Worm (Caenorhabditis elegans): Measurements from ENCODE around the gene C23H5.8.

The C23H5.8 gene

DNA sequence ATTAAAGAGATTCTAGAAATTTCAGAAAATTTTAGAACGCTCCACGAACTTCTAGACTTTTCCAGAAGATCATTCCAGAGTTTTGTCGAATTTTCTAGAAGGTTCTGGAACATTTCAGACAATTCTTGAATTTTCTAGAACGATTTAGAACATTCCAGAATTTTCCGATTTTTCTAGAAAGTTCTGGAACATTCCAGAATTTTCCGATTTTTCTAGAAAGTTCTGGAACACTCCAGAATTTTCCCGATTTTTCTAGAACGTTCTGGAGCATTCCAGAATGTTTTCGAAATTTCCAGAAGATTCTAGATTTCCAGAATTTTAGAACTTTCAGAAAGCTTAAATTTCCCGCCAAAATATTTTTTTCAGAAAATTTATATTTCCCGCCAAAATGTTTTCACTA lies 16.8 kb downstream of the C23H5.8 start:
- peak; percentile 92 for TF ChIP-seq hsf-1 (GFP tag; IDR thresholded peaks at IDR 0.05)

DNA sequence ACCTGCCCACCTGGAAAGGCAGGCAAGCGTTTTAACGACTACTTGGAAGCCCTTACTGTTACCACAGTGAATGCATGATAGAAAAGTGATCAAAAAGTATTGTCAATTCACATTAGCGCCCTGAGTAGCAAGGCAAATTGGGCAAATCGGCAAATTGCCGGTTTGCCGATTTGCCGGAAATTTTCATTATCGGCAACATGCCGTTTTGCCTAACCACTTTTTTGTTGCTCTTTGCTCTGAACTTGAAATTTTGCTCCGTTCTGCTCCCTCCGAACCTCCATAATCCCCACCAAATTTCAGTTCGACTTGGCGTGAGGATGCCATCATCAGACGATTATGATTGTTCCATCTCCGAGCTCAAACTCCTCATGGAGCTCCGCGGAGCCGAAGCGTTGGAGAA lies 29.5 kb downstream of the C23H5.8 start, which contains the start of gene mca-2:
Gene mca-2, plus strand, starts transcription at position 301 of the 400 bp plus-strand sequence.
- TF ChIP-seq dpl-1 (GFP tag; optimal IDR thresholded peaks at IDR 0.05) (no peak), lag-1 (GFP tag; IDR thresholded peaks at IDR 0.05) (no peak), unc-130 (GFP tag; optimal IDR thresholded peaks at IDR 0.05) (no peak), nhr-179 (tag; optimal IDR thresholded peaks at IDR 0.05) (no peak), efl-1 (GFP tag; optimal IDR thresholded peaks at IDR 0.05) (no peak), lin-40 (tag; optimal IDR thresholded peaks at IDR 0.05) (no peak), ztf-26 (tag; optimal IDR thresholded peaks at IDR 0.05) (no peak), F55B11.4 (tag; optimal IDR thresholded peaks at IDR 0.05; ENCODE audit: borderline replicate concordance, insufficient read depth) (no peak), Y79H2A.3 (GFP tag; conservative IDR thresholded peaks at IDR 0.05) (no peak), C06A6.2 (GFP tag; conservative IDR thresholded peaks at IDR 0.05) (no peak), ztf-3 (GFP tag; optimal IDR thresholded peaks at IDR 0.05) (no peak), mel-28 (tag; optimal IDR thresholded peaks at IDR 0.05; ENCODE audit: borderline replicate concordance) (no peak)

DNA sequence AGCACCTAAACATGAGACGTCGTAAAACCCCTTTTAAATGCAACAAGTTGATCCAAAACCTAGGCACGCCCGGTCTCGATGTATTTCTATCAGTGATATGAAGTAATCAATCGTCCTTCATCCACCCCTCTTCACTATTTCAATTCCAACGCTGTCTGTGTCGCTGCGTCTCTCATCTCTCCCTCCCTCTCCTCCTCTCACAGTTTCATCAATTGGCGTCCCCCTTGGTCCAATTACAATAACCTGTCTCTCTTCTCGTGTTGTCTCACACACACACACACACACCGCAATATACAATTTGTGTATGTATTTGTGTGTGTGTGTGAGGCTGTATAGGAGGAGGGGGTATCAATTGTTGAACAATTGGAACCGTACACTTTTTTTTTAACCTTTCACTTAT lies 30.1 kb downstream of the C23H5.8 start:
- TF ChIP-seq lin-40 (tag; optimal IDR thresholded peaks at IDR 0.05): peak; percentile 18
- TF ChIP-seq tbx-9 (tag; optimal IDR thresholded peaks at IDR 0.05; ENCODE audit: borderline replicate concordance): no peak

DNA sequence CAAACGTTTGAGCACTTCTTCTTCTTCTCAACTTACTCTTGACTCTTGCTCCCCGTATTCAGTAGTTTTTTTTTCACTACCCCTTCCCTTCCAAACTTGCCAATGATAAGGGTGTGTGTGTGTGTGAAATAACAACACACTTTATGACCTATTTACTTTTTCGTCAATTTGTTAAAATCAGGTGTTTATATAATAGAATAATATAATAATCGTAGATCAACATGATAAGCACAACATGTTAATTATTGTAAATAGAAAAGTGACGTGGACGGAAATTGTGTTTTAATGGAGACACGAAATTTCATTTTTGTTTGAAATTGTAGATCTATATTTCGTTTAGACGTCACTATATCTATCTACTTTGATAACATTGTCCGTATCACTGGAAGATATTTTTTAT lies 32.9 kb downstream of the C23H5.8 start:
- no peak for TF ChIP-seq Y79H2A.3 (GFP tag; conservative IDR thresholded peaks at IDR 0.05)
- TF ChIP-seq tbp1 (GFP tag; optimal IDR thresholded peaks at IDR 0.05): no peak
- TF ChIP-seq aptf-3 (GFP tag; IDR thresholded peaks at IDR 0.05): no peak
- no peak for TF ChIP-seq Y56A3A.18 (GFP tag; IDR thresholded peaks at IDR 0.05)
- TF ChIP-seq hsf-1 (GFP tag; IDR thresholded peaks at IDR 0.05): no peak
- no peak for TF ChIP-seq nhr-179 (tag; optimal IDR thresholded peaks at IDR 0.05)
- TF ChIP-seq egrh-3 (GFP tag; IDR thresholded peaks at IDR 0.05): no peak
- TF ChIP-seq mel-28 (tag; optimal IDR thresholded peaks at IDR 0.05; ENCODE audit: borderline replicate concordance): no peak
- no peak for TF ChIP-seq unc-62 (GFP tag; optimal IDR thresholded peaks at IDR 0.05)
- no peak for TF ChIP-seq F57C9.4 (tag; optimal IDR thresholded peaks at IDR 0.05)
- TF ChIP-seq dpl-1 (GFP tag; optimal IDR thresholded peaks at IDR 0.05): no peak

DNA sequence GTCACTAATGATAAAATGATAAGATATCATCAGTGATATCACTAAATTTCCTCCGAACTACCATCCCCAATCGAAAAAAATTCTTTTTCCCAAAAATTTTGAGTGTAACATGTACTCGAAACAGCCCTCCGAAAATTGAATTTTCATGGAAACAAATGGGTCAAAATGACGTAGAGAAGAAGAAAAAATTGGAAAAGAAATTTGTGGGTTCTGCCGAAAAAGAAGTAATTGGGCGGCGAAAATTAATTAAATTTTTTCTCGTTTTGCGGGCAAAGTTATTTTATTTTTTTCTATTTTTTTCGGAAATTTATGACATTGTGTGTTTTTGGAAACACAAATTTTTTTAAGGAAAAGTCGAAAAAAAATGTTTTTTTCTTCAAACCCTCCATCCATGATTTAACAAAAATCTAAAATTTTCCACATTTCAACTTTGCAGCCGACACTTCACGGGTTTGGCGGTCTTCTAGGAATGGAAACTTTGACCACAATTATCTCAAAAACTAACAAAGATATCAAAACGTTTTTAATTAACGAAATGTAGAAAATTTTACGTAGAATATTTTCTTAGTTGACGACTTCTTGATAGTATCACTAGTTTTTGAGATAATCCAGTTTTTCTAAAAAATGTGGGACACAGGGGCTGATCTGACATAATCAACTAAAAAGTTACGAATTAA lies 35.9 kb downstream of the C23H5.8 start:
- TF ChIP-seq lag-1 (GFP tag; IDR thresholded peaks at IDR 0.05): no peak
- no peak for TF ChIP-seq snpc-4 (GFP tag; optimal IDR thresholded peaks at IDR 0.05)
- peak in 3 of 4 experiments; percentile 21 to 57 (median 28) for TF ChIP-seq snpc-4 (tag; optimal IDR thresholded peaks at IDR 0.05)
- no peak for TF ChIP-seq nhr-90 (tag; optimal IDR thresholded peaks at IDR 0.05)
- TF ChIP-seq F49E8.2 (tag; optimal IDR thresholded peaks at IDR 0.05; ENCODE audit: insufficient read depth): no peak

DNA sequence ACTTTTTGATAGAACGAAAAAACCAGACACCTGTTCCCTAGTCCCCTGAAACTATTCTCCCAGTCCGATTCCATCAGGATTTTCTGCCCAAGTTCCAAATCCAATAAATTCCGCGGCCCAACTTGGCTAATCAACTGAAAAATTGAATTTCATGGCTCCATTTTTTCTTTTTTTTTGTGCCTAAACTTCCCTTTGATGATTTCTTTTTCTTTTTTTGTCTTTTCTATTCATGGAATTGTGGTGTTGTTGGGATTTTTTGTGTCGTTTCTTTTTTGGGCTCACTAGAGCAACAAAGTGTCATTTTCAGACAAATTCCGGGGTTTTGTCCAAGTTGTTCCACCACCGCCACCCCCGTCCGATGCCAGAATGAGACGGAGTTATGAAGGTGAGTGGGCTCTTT lies 47.3 kb downstream of the C23H5.8 start, which contains the start of gene arrd-26:
Gene arrd-26, plus strand, starts transcription at position 301 of the 400 bp plus-strand sequence.
- no peak for TF ChIP-seq mes-4 (tag; optimal IDR thresholded peaks at IDR 0.05)
- no peak for TF ChIP-seq ztf-22 (GFP tag; optimal IDR thresholded peaks at IDR 0.05)
- TF ChIP-seq ceh-91 (GFP tag; IDR thresholded peaks at IDR 0.05): no peak
- TF ChIP-seq zfh-2 (GFP tag; conservative IDR thresholded peaks at IDR 0.05): no peak
- no peak for TF ChIP-seq C17E4.6 (GFP tag; IDR thresholded peaks at IDR 0.05)
- TF ChIP-seq let-607 (tag; optimal IDR thresholded peaks at IDR 0.05): no peak
